Fruit fly (Drosophila melanogaster): Measurements from ENCODE around the gene RtcB.

- TF ChIP-seq CTCF (optimal IDR thresholded peaks at IDR 0.05), result no peak
- no peak for TF ChIP-seq CG8478 (optimal IDR thresholded peaks at IDR 0.05)
These were observed 9.8 kb downstream of the RtcB start for dm6 chr2L:19440285-19440684.
